Worm (Caenorhabditis elegans): ENCODE results near the gene C32H11.4.
A peak's percentile ranks its signal among the peaks of the same experiment; 100 is the strongest.

The C32H11.4 gene

ce11 chrIV:12901602-12902001 lies 19.5 kb upstream of the C32H11.4 start (continued):
- TF ChIP-seq nhr-77 (tag; optimal IDR thresholded peaks at IDR 0.05) (peak; percentile 33), dve-1 (tag; optimal IDR thresholded peaks at IDR 0.05; ENCODE audit: insufficient read depth) (peak; percentile 3), nhr-48 (tag; optimal IDR thresholded peaks at IDR 0.05) (no peak), lin-1 (GFP tag; IDR thresholded peaks at IDR 0.05) (no peak), saeg-2 (GFP tag; IDR thresholded peaks at IDR 0.05) (no peak), ama-1 (optimal IDR thresholded peaks at IDR 0.05) (no peak), T20F7.1 (GFP tag; optimal IDR thresholded peaks at IDR 0.05) (no peak), mes-2 (tag; optimal IDR thresholded peaks at IDR 0.05; ENCODE audit: poor library complexity, severe bottlenecking) (no peak), vab-7 (GFP tag; IDR thresholded peaks at IDR 0.05) (no peak), nhr-11 (tag; optimal IDR thresholded peaks at IDR 0.05) (no peak), F10B5.3 (tag; optimal IDR thresholded peaks at IDR 0.05) (no peak), hlh-11 (tag; optimal IDR thresholded peaks at IDR 0.05) (peak; percentile 20), nhr-10 (tag; optimal IDR thresholded peaks at IDR 0.05) (no peak), nhr-6 (tag; optimal IDR thresholded peaks at IDR 0.05) (no peak), ceh-62 (tag; optimal IDR thresholded peaks at IDR 0.05) (no peak), mdl-1 (tag; optimal IDR thresholded peaks at IDR 0.05) (peak in 1 of 2 experiments; percentile 16), dpl-1 (GFP tag; optimal IDR thresholded peaks at IDR 0.05) (no peak), hlh-30 (tag; optimal IDR thresholded peaks at IDR 0.05; ENCODE audit: insufficient read depth) (peak; percentile 19), madf-5 (GFP tag; IDR thresholded peaks at IDR 0.05) (no peak), tra-1 (GFP tag; IDR thresholded peaks at IDR 0.05) (no peak), aha-1 (tag) (no peak), set-16 (GFP tag; IDR thresholded peaks at IDR 0.05) (no peak), daf-19 (GFP tag; conservative IDR thresholded peaks at IDR 0.05) (no peak), F37D6.2 (tag; optimal IDR thresholded peaks at IDR 0.05) (no peak), ceh-20 (GFP tag; IDR thresholded peaks at IDR 0.05) (no peak)

ce11 chrIV:12902430-12903110 lies 18.5 kb upstream of the C32H11.4 start, which contains the start of gene K08D8.2:
K08D8.2 (plus strand) TSS chrIV:12903060.
- TF ChIP-seq lin-15B (tag; optimal IDR thresholded peaks at IDR 0.05), result no peak
- peak; percentile 35; the same call in 1 of the 2 replicates for TF ChIP-seq dmd-6 (GFP tag; IDR thresholded peaks at IDR 0.05)
- peak; percentile 10 for TF ChIP-seq pqm-1 (tag; optimal IDR thresholded peaks at IDR 0.05)

ce11 chrIV:12903687-12904086 lies 17.4 kb upstream of the C32H11.4 start:
- no peak for TF ChIP-seq saeg-2 (GFP tag; IDR thresholded peaks at IDR 0.05)
- no peak for TF ChIP-seq daf-16 (GFP tag; optimal IDR thresholded peaks at IDR 0.05)
- peak; percentile 25 for TF ChIP-seq daf-16 (tag; optimal IDR thresholded peaks at IDR 0.05)
- TF ChIP-seq dmd-6 (GFP tag; IDR thresholded peaks at IDR 0.05), result peak; percentile 12; the same call in 1 of the 2 replicates
- no peak for TF ChIP-seq ctbp-1 (GFP tag; IDR thresholded peaks at IDR 0.05)
- peak; percentile 38 for TF ChIP-seq nhr-28 (tag; optimal IDR thresholded peaks at IDR 0.05)
- peak; percentile 44 for TF ChIP-seq dve-1 (tag; optimal IDR thresholded peaks at IDR 0.05; ENCODE audit: insufficient read depth)
- TF ChIP-seq nhr-102 (tag; optimal IDR thresholded peaks at IDR 0.05), result no peak
- TF ChIP-seq pqm-1 (tag; optimal IDR thresholded peaks at IDR 0.05), result peak; percentile 71

ce11 chrIV:12906529-12906928 lies 14.5 kb upstream of the C32H11.4 start, which contains the start of gene K08D8.3:
K08D8.3 (minus strand) TSS chrIV:12906659.
- TF ChIP-seq saeg-2 (GFP tag; IDR thresholded peaks at IDR 0.05) (no peak), T20F7.1 (GFP tag; optimal IDR thresholded peaks at IDR 0.05) (no peak), hlh-11 (tag; optimal IDR thresholded peaks at IDR 0.05) (peak; percentile 41), nhr-28 (tag; optimal IDR thresholded peaks at IDR 0.05) (peak; percentile 63), dmd-6 (GFP tag; IDR thresholded peaks at IDR 0.05) (peak; percentile 82), D1046.2 (GFP tag; IDR thresholded peaks at IDR 0.05) (no peak), unc-62 (GFP tag; optimal IDR thresholded peaks at IDR 0.05 in 1 of 2) (no peak), unc-62 (tag; optimal IDR thresholded peaks at IDR 0.05) (no peak), T26A8.4 (GFP tag; IDR thresholded peaks at IDR 0.05) (no peak), dve-1 (tag; optimal IDR thresholded peaks at IDR 0.05; ENCODE audit: insufficient read depth) (peak; percentile 50), nhr-77 (tag; optimal IDR thresholded peaks at IDR 0.05) (peak; percentile 36), daf-16 (GFP tag; optimal IDR thresholded peaks at IDR 0.05) (no peak), daf-16 (tag; optimal IDR thresholded peaks at IDR 0.05) (peak; percentile 78), F49E8.2 (tag; optimal IDR thresholded peaks at IDR 0.05; ENCODE audit: borderline replicate concordance) (no peak), pha-4 (GFP tag; IDR thresholded peaks at IDR 0.05) (no peak), pha-4 (tag; optimal IDR thresholded peaks at IDR 0.05) (no peak), hlh-30 (tag; optimal IDR thresholded peaks at IDR 0.05; ENCODE audit: insufficient read depth) (peak; percentile 34), ceh-20 (GFP tag; IDR thresholded peaks at IDR 0.05) (no peak), pqm-1 (tag; optimal IDR thresholded peaks at IDR 0.05) (peak; percentile 92)
